Fruit fly (Drosophila melanogaster): ENCODE data around the gene nau.

The nau gene

dm6 chr3R:23709508-23710208 is 8.5 kb downstream of the nau start, which contains the start of gene CG10301 (continued):
- TF ChIP-seq crc (GFP tag; optimal IDR thresholded peaks at IDR 0.05) (no peak), dpn (GFP tag; optimal IDR thresholded peaks at IDR 0.05) (peak; percentile 32 to 49), MBD-R2 (GFP tag; IDR thresholded peaks at IDR 0.05) (no peak), CG9797 (GFP tag; optimal IDR thresholded peaks at IDR 0.05) (no peak), Doc2 (GFP tag; IDR thresholded peaks at IDR 0.05) (no peak), hbn (GFP tag; IDR thresholded peaks at IDR 0.05; ENCODE audit: partially characterized antibody) (no peak), nerfin-2 (GFP tag; IDR thresholded peaks at IDR 0.05; ENCODE audit: partially characterized antibody) (no peak), CG10267 (tag; optimal IDR thresholded peaks at IDR 0.05) (peak; percentile 67), CG13624 (GFP tag; optimal IDR thresholded peaks at IDR 0.05) (no peak), CG7987 (GFP tag; optimal IDR thresholded peaks at IDR 0.05) (no peak), CG4360 (GFP tag; IDR thresholded peaks at IDR 0.05) (no peak), CG9215 (GFP tag; IDR thresholded peaks at IDR 0.05) (no peak), CG33213 (GFP tag; optimal IDR thresholded peaks at IDR 0.05) (peak; percentile 19), E2f2 (GFP tag; IDR thresholded peaks at IDR 0.05) (peak; percentile 34; the same call in 1 of the 2 replicates), sd (tag; optimal IDR thresholded peaks at IDR 0.05) (peak; percentile 3), lilli (GFP tag; optimal IDR thresholded peaks at IDR 0.05) (peak; percentile 39), BtbVII (GFP tag; optimal IDR thresholded peaks at IDR 0.05) (no peak), tap (tag; optimal IDR thresholded peaks at IDR 0.05) (peak; percentile 0), PHDP (tag; optimal IDR thresholded peaks at IDR 0.05) (peak; percentile 37), sisA (GFP tag; IDR thresholded peaks at IDR 0.05) (peak; percentile 69), scrt (GFP tag; optimal IDR thresholded peaks at IDR 0.05) (no peak), Six4 (GFP tag; optimal IDR thresholded peaks at IDR 0.05) (peak; percentile 73), CG14667 (GFP tag; IDR thresholded peaks at IDR 0.05) (peak; percentile 56), Hr51 (GFP tag; optimal IDR thresholded peaks at IDR 0.05) (peak; percentile 1 to 53), CkIIα-i1 (GFP tag; IDR thresholded peaks at IDR 0.05) (no peak), ham (GFP tag; IDR thresholded peaks at IDR 0.05) (no peak), NK7.1 (GFP tag; optimal IDR thresholded peaks at IDR 0.05) (no peak), fd96Cb (tag; optimal IDR thresholded peaks at IDR 0.05) (peak; percentile 69), jing (GFP tag; optimal IDR thresholded peaks at IDR 0.05) (peak; percentile 42), da (GFP tag; optimal IDR thresholded peaks at IDR 0.05) (no peak), hkb (optimal IDR thresholded peaks at IDR 0.05) (no peak), hkb (GFP tag; IDR thresholded peaks at IDR 0.05) (peak; percentile 55; the same call in 1 of the 2 replicates), HLH4C (GFP tag; IDR thresholded peaks at IDR 0.05; ENCODE audit: partially characterized antibody) (no peak), CG1832 (GFP tag; optimal IDR thresholded peaks at IDR 0.05) (no peak), CG14050 (GFP tag; IDR thresholded peaks at IDR 0.05) (no peak), ro (GFP tag; IDR thresholded peaks at IDR 0.05) (no peak), CG8281 (tag; optimal IDR thresholded peaks at IDR 0.05) (no peak), HLH54F (GFP tag; optimal IDR thresholded peaks at IDR 0.05) (no peak), Rfx (GFP tag; IDR thresholded peaks at IDR 0.05) (no peak), slou (GFP tag; optimal IDR thresholded peaks at IDR 0.05) (no peak), chif (GFP tag; optimal IDR thresholded peaks at IDR 0.05) (peak; percentile 30 to 77), CG8944 (GFP tag; optimal IDR thresholded peaks at IDR 0.05) (peak; percentile 22), CG4730 (GFP tag; IDR thresholded peaks at IDR 0.05) (no peak), tup (GFP tag; optimal IDR thresholded peaks at IDR 0.05) (no peak), CG16779 (GFP tag; IDR thresholded peaks at IDR 0.05) (no peak), Xbp1 (GFP tag; optimal IDR thresholded peaks at IDR 0.05) (peak; percentile 61), CG9876 (GFP tag; optimal IDR thresholded peaks at IDR 0.05) (no peak), Eip74EF (GFP tag; optimal IDR thresholded peaks at IDR 0.05) (peak in 1 of 2 experiments; percentile 20), CG1792 (GFP tag; optimal IDR thresholded peaks at IDR 0.05) (no peak), CG7839 (tag; optimal IDR thresholded peaks at IDR 0.05) (peak; percentile 60)
